Worm (Caenorhabditis elegans) whole organism, L2 larva: Measurements from ENCODE around the gene ify-1.
A peak's percentile ranks its signal among the peaks of the same experiment; 100 is the strongest.

Experiments used
- C34F6.9 ChIP-seq: fragments of 150-350 bp; optimal IDR thresholded peaks from 2 replicates; lab custom pipeline; 2014; ENCODE audit warnings: missing biosample characterization, missing genetic modification characterization
- F13H6.1 ChIP-seq: sonication (generic microtip); optimal IDR thresholded peaks from 2 replicates; lab custom pipeline; 2016; ENCODE audit warnings: missing genetic modification characterization, missing compliant biosample characterization
- R02D3.7 ChIP-seq: fragments of 150-350 bp; optimal IDR thresholded peaks from 2 replicates; lab custom pipeline; 2014; ENCODE audit warnings: missing biosample characterization, missing genetic modification characterization
- alr-1 ChIP-seq: fragments of 150-350 bp; optimal IDR thresholded peaks from 2 replicates; lab custom pipeline; 2014; ENCODE audit warnings: missing biosample characterization, missing genetic modification characterization
- aly-2 ChIP-seq: fragments of 150-350 bp; optimal IDR thresholded peaks from 2 replicates; lab custom pipeline; 2014; ENCODE audit warnings: missing biosample characterization, missing genetic modification characterization
- ama-1 ChIP-seq: fragments of 150-350 bp; optimal IDR thresholded peaks from 2 replicates; lab custom pipeline; 2018; ENCODE audit warnings: inconsistent platforms
- blmp-1 ChIP-seq: sonication (generic microtip); optimal IDR thresholded peaks from 2 replicates; lab custom pipeline; 2017; ENCODE audit warnings: missing genetic modification characterization, mild to moderate bottlenecking, missing compliant biosample characterization, antibody characterized with exemption, moderate library complexity; ENCODE audit not compliant: insufficient read depth
- ceh-16 ChIP-seq: fragments of 150-350 bp; optimal IDR thresholded peaks from 2 replicates; lab custom pipeline; 2014; ENCODE audit warnings: missing biosample characterization, missing genetic modification characterization
- ceh-82 ChIP-seq: fragments of 150-350 bp; optimal IDR thresholded peaks from 2 replicates; lab custom pipeline; 2014; ENCODE audit warnings: missing biosample characterization, missing genetic modification characterization
- crh-2 ChIP-seq: sonication (generic microtip); optimal IDR thresholded peaks from 2 replicates; lab custom pipeline; 2017; ENCODE audit warnings: missing biosample characterization, missing genetic modification characterization
- dmd-4 ChIP-seq: sonication (generic microtip); optimal IDR thresholded peaks from 2 replicates; lab custom pipeline; 2017; ENCODE audit warnings: missing biosample characterization, missing genetic modification characterization
- egl-27 ChIP-seq: sonication (generic microtip); optimal IDR thresholded peaks from 3 replicates; lab custom pipeline; 2017; ENCODE audit warnings: missing biosample characterization, missing genetic modification reagents, missing genetic modification characterization
- elt-1 ChIP-seq: fragments of 150-350 bp; optimal IDR thresholded peaks from 2 replicates; lab custom pipeline; 2014; ENCODE audit warnings: missing biosample characterization, missing genetic modification characterization
- fos-1 ChIP-seq: fragments of 150-350 bp; optimal IDR thresholded peaks from 2 replicates; lab custom pipeline; 2014; ENCODE audit warnings: missing biosample characterization, missing genetic modification characterization
- gmeb-1 ChIP-seq: fragments of 150-350 bp; optimal IDR thresholded peaks from 2 replicates; lab custom pipeline; 2014; ENCODE audit warnings: missing biosample characterization, missing genetic modification characterization
- lin-11 ChIP-seq: fragments of 150-350 bp; sonication (generic microtip); optimal IDR thresholded peaks from 2 replicates; lab custom pipeline; 2014; ENCODE audit warnings: missing biosample characterization, missing genetic modification characterization, inconsistent platforms, mixed read lengths
- lin-13 ChIP-seq: fragments of 150-350 bp; optimal IDR thresholded peaks from 2 replicates; lab custom pipeline; 2014; ENCODE audit warnings: missing biosample characterization, missing genetic modification reagents, missing genetic modification characterization
- lin-39 ChIP-seq: fragments of 150-350 bp; optimal IDR thresholded peaks from 2 replicates; lab custom pipeline; 2014; ENCODE audit warnings: missing biosample characterization, missing genetic modification reagents, missing genetic modification characterization
- lsy-2 ChIP-seq, 2 experiments: fragments of 150-350 bp in 1 of 2; sonication (generic microtip) in 1 of 2; optimal IDR thresholded peaks; 2 replicates each; lab custom pipeline; 2014 to 2017; ENCODE audit warnings: missing biosample characterization in 2 of 2, missing genetic modification characterization in 2 of 2
- mab-5 ChIP-seq: fragments of 150-350 bp; optimal IDR thresholded peaks from 2 replicates; lab custom pipeline; 2014; ENCODE audit warnings: missing biosample characterization, missing genetic modification characterization
- mbf-1 ChIP-seq: sonication (generic microtip); optimal IDR thresholded peaks from 2 replicates; lab custom pipeline; 2017; ENCODE audit warnings: missing biosample characterization, missing genetic modification characterization
- nhr-10 ChIP-seq: sonication (generic microtip); optimal IDR thresholded peaks from 2 replicates; lab custom pipeline; 2017; ENCODE audit warnings: missing biosample characterization, missing genetic modification characterization
- nhr-11 ChIP-seq: fragments of 150-350 bp; optimal IDR thresholded peaks from 2 replicates; lab custom pipeline; 2014; ENCODE audit warnings: missing biosample characterization, missing genetic modification characterization
- nhr-129 ChIP-seq: fragments of 150-350 bp; optimal IDR thresholded peaks from 2 replicates; lab custom pipeline; 2014; ENCODE audit warnings: missing biosample characterization, missing genetic modification characterization
- nhr-21 ChIP-seq: fragments of 150-350 bp; optimal IDR thresholded peaks from 2 replicates; lab custom pipeline; 2014; ENCODE audit warnings: missing biosample characterization, missing genetic modification characterization
- nhr-23 ChIP-seq: fragments of 150-350 bp; optimal IDR thresholded peaks from 2 replicates; lab custom pipeline; 2014; ENCODE audit warnings: missing biosample characterization, missing genetic modification reagents, missing genetic modification characterization
- nhr-237 ChIP-seq: fragments of 150-350 bp; optimal IDR thresholded peaks from 2 replicates; lab custom pipeline; 2014; ENCODE audit warnings: missing biosample characterization, missing genetic modification characterization
- nhr-25 ChIP-seq: fragments of 150-350 bp; sonication (generic microtip); optimal IDR thresholded peaks from 3 replicates; lab custom pipeline; 2014; ENCODE audit warnings: missing biosample characterization, missing genetic modification characterization
- nhr-77 ChIP-seq: fragments of 150-350 bp; optimal IDR thresholded peaks from 2 replicates; lab custom pipeline; 2014; ENCODE audit warnings: missing biosample characterization, missing genetic modification characterization
- peb-1 ChIP-seq: fragments of 150-350 bp; optimal IDR thresholded peaks from 2 replicates; lab custom pipeline; 2014; ENCODE audit warnings: missing biosample characterization, missing genetic modification characterization
- sem-4 ChIP-seq: fragments of 150-350 bp; optimal IDR thresholded peaks from 2 replicates; lab custom pipeline; 2014; ENCODE audit warnings: missing biosample characterization, missing genetic modification reagents, missing genetic modification characterization
- skn-1 ChIP-seq: sonication (generic microtip); optimal IDR thresholded peaks from 2 replicates; lab custom pipeline; 2017; ENCODE audit warnings: missing biosample characterization, missing genetic modification characterization
- sma-9 ChIP-seq, 2 experiments: fragments of 150-350 bp in 1 of 2; sonication (generic microtip) in 1 of 2; optimal IDR thresholded peaks; 2 replicates each; lab custom pipeline; 2014 to 2016; ENCODE audit warnings: missing genetic modification characterization in 2 of 2, mild to moderate bottlenecking in 1 of 2, missing biosample characterization in 1 of 2, missing compliant biosample characterization in 1 of 2, missing genetic modification reagents in 1 of 2, moderate library complexity in 1 of 2
- snpc-4 ChIP-seq: fragments of 150-350 bp; optimal IDR thresholded peaks from 2 replicates; lab custom pipeline; 2014; ENCODE audit warnings: missing biosample characterization, missing genetic modification characterization
- unc-39 ChIP-seq: fragments of 150-350 bp; optimal IDR thresholded peaks from 2 replicates; lab custom pipeline; 2014; ENCODE audit warnings: missing biosample characterization, missing genetic modification characterization
- unc-55 ChIP-seq: fragments of 150-350 bp; sonication (generic microtip); optimal IDR thresholded peaks from 3 replicates; lab custom pipeline; 2014; ENCODE audit warnings: missing biosample characterization, missing genetic modification reagents, missing genetic modification characterization
- ztf-11 ChIP-seq: sonication (generic microtip); optimal IDR thresholded peaks from 2 replicates; lab custom pipeline; 2017; ENCODE audit warnings: missing biosample characterization, missing genetic modification characterization

The ify-1 gene

ce11 chrII:5103784-5104457, 48.9 kb upstream of the ify-1 start, which contains the start of the genes C04G6.11 and mpk-2:
Gene C04G6.11 (minus strand): TSS chrII:5103834.
Gene mpk-2 (plus strand): TSS chrII:5104118.
- TF ChIP-seq mab-5 (tag; lab: Kevin White, UChicago) (no peak), ceh-82 (tag; lab: Kevin White, UChicago) (no peak), unc-55 (GFP tag; lab: Kevin White, UChicago) (no peak), nhr-10 (no peak), lin-39 (tag; lab: Kevin White, UChicago) (no peak), skn-1 (no peak), ama-1 (lab: Kevin White, UChicago) (no peak), sma-9 (GFP tag; optimal IDR thresholded peaks at IDR 0.05; lab: Kevin White, UChicago) (peak; percentile 59), sma-9 (tag; optimal IDR thresholded peaks at IDR 0.05; lab: Kevin White, UChicago) (no peak), peb-1 (no peak), sem-4 (tag; lab: Kevin White, UChicago) (no peak), lin-13 (GFP tag; lab: Kevin White, UChicago) (no peak), ztf-11 (tag; lab: Kevin White, UChicago) (no peak), nhr-25 (no peak), mbf-1 (no peak), crh-2 (tag; lab: Kevin White, UChicago) (peak; percentile 24), gmeb-1 (peak; percentile 25), nhr-237 (tag; lab: Kevin White, UChicago) (no peak), alr-1 (tag; lab: Kevin White, UChicago) (no peak), egl-27 (tag; lab: Kevin White, UChicago) (no peak), nhr-77 (no peak), nhr-21 (tag; lab: Kevin White, UChicago) (no peak), R02D3.7 (no peak), ceh-16 (tag; lab: Kevin White, UChicago) (no peak), nhr-11 (no peak), fos-1 (tag; lab: Kevin White, UChicago) (peak; percentile 73), nhr-129 (tag; lab: Kevin White, UChicago) (no peak), elt-1 (tag; lab: Kevin White, UChicago) (no peak), snpc-4 (tag; lab: Kevin White, UChicago) (no peak), C34F6.9 (tag; lab: Kevin White, UChicago) (no peak), dmd-4 (tag; lab: Kevin White, UChicago) (no peak), nhr-23 (tag; lab: Kevin White, UChicago) (no peak), F13H6.1 (tag; lab: Kevin White, UChicago) (peak; percentile 33)

- TF ChIP-seq fos-1 (tag; lab: Kevin White, UChicago) (peak; percentile 34), lin-13 (GFP tag; lab: Kevin White, UChicago) (no peak), blmp-1 (tag; lab: Kevin White, UChicago) (peak; percentile 46), lsy-2 (tag; optimal IDR thresholded peaks at IDR 0.05; lab: Kevin White, UChicago) (no peak)
Measured at ce11 chrII:5103189-5103588, 48.2 kb upstream of the ify-1 start.

ce11 chrII:5101701-5102100, 46.7 kb upstream of the ify-1 start, which contains the start of the genes idpb-3 and idpb-1:
Gene idpb-3 (minus strand): TSS chrII:5101801.
Gene idpb-1 (plus strand): TSS chrII:5101984.
- TF ChIP-seq nhr-23 (tag; lab: Kevin White, UChicago) (no peak), fos-1 (tag; lab: Kevin White, UChicago) (no peak), sem-4 (tag; lab: Kevin White, UChicago) (no peak), mbf-1 (no peak), dmd-4 (tag; lab: Kevin White, UChicago) (no peak), aly-2 (tag; lab: Kevin White, UChicago) (no peak), lsy-2 (tag; optimal IDR thresholded peaks at IDR 0.05; lab: Kevin White, UChicago) (no peak), crh-2 (tag; lab: Kevin White, UChicago) (no peak), lin-11 (no peak), C34F6.9 (tag; lab: Kevin White, UChicago) (no peak), nhr-21 (tag; lab: Kevin White, UChicago) (no peak), gmeb-1 (no peak), nhr-25 (no peak), unc-39 (tag; lab: Kevin White, UChicago) (no peak), ama-1 (lab: Kevin White, UChicago) (no peak), skn-1 (no peak)
